Worm (Caenorhabditis elegans): ENCODE data around the gene T22D1.8.

DNA sequence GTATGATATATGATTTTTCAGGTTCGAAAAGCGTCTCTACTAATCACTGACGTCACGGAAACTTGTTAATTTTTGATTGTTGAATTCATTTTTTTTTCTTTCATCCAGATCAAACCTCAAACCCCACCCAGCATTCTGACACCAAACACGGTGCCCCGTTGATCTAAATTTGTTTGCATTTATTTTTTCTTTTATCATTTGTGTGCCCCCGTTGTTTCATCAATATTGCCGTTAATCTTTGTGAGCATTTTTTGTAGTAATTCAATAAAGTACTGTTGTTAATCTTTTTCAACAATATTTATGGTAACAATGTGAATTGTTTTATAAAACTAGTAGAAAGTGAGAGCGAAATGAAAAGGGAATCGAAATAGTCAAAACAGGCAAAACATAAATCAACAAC is 10.7 kb upstream of the T22D1.8 start:
- TF ChIP-seq klf-2 (GFP tag; conservative IDR thresholded peaks at IDR 0.05) (no peak), ztf-29 (GFP tag; IDR thresholded peaks at IDR 0.05) (no peak), ztf-23 (GFP tag; IDR thresholded peaks at IDR 0.05) (no peak)

Data from whole organism, midembryonic.